Worm (Caenorhabditis elegans): ENCODE measurements around the gene cisd-1.

The cisd-1 gene

DNA sequence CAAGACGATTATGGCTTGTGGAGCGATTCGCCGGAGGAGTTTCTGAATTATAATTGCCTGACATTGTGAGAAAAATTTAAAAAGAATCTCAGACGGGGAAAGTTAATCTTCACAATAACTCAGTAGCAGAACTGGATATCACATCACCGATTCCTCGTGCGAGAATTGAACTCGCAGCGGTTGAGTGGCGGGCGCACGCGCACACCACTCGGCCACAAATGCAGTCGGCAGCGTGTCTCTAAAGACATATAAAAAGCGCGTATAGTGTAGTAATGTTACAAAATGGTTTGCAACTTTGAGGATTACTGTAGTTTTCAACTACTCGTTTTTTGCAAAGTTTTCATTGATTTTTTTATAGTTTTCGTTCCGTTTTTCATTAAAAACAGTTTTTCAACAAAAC, 15.2 kb upstream of the cisd-1 start (continued):
- TF ChIP-seq pqm-1 (tag; optimal IDR thresholded peaks at IDR 0.05) (peak; percentile 29), daf-12 (tag; optimal IDR thresholded peaks at IDR 0.05) (no peak), egl-5 (tag; optimal IDR thresholded peaks at IDR 0.05) (no peak), nhr-12 (tag; optimal IDR thresholded peaks at IDR 0.05) (no peak), lin-39 (tag; optimal IDR thresholded peaks at IDR 0.05) (peak; percentile 81)

DNA sequence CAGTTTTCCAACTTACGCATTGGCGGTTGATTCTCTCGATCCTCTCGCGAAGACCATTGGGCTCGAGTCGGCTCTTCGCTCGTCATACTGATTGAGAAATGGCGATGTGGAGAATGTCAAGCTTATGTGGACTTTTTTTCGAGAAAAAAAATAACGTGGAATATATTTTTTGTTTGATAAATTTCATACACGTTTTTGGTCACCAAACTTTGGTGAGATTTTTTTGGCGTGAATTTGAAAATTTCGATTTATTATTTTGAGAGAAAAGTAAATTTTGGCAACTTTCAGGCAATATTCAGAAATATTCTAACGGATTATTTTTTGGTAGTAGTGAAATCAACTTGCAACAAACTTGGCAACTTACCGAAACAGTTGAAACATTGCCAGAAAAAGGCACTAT, 9.7 kb upstream of the cisd-1 start, which contains the start of gene W02B12.12:
Gene W02B12.12, minus strand, starts transcription at position 101 of the 400 bp plus-strand sequence.
- no peak for TF ChIP-seq nhr-28 (tag; optimal IDR thresholded peaks at IDR 0.05)
- TF ChIP-seq nhr-25 (tag; optimal IDR thresholded peaks at IDR 0.05) = no peak
- no peak for TF ChIP-seq pqm-1 (tag; optimal IDR thresholded peaks at IDR 0.05)
- no peak for TF ChIP-seq nhr-77 (tag; optimal IDR thresholded peaks at IDR 0.05)
- no peak for TF ChIP-seq nfya-1 (tag; optimal IDR thresholded peaks at IDR 0.05; ENCODE audit: insufficient read depth)
- TF ChIP-seq ceh-28 (tag; optimal IDR thresholded peaks at IDR 0.05) = no peak
- no peak for TF ChIP-seq eor-1 (tag; optimal IDR thresholded peaks at IDR 0.05)
- no peak for TF ChIP-seq ama-1 (optimal IDR thresholded peaks at IDR 0.05)
- TF ChIP-seq unc-62 (GFP tag; optimal IDR thresholded peaks at IDR 0.05) = no peak
- no peak for TF ChIP-seq nhr-76 (tag; optimal IDR thresholded peaks at IDR 0.05)
- TF ChIP-seq lsy-12 (tag; optimal IDR thresholded peaks at IDR 0.05) = no peak
- no peak for TF ChIP-seq skn-1 (tag; optimal IDR thresholded peaks at IDR 0.05)
- TF ChIP-seq R02D3.7 (tag; optimal IDR thresholded peaks at IDR 0.05) = no peak
- no peak for TF ChIP-seq nhr-11 (tag; optimal IDR thresholded peaks at IDR 0.05)
- no peak for TF ChIP-seq lin-15B (tag; optimal IDR thresholded peaks at IDR 0.05)
- TF ChIP-seq nhr-43 (tag; optimal IDR thresholded peaks at IDR 0.05; ENCODE audit: poor library complexity, severe bottlenecking) = no peak

DNA sequence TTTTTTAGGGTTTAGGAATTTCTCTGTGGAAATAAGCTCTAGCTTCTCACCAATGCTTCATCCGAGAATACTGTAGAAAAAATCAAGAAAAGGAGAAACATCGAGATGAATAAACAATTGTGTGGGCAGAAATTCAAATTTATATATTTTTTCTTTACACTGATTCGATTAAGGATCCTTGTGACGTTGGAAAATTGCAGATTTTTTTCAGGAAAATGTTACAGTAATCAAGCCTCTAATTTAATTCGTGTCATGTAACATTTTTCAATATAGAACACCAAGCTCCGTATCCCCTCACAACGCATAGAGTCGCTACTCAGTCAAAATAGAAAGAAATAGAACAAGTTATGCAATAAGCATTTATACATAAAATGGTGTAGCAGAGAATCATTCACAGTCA, 7.0 kb upstream of the cisd-1 start, which contains the start of gene W02B12.16:
Gene W02B12.16, minus strand, starts transcription at position 101 of the 400 bp plus-strand sequence.
- TF ChIP-seq nhr-43 (tag; optimal IDR thresholded peaks at IDR 0.05; ENCODE audit: poor library complexity, severe bottlenecking) (peak; percentile 2), jun-1 (tag; optimal IDR thresholded peaks at IDR 0.05) (no peak), ama-1 (optimal IDR thresholded peaks at IDR 0.05) (no peak), snpc-4 (tag; optimal IDR thresholded peaks at IDR 0.05) (no peak), egl-5 (tag; optimal IDR thresholded peaks at IDR 0.05) (no peak), ceh-28 (tag; optimal IDR thresholded peaks at IDR 0.05) (no peak)

DNA sequence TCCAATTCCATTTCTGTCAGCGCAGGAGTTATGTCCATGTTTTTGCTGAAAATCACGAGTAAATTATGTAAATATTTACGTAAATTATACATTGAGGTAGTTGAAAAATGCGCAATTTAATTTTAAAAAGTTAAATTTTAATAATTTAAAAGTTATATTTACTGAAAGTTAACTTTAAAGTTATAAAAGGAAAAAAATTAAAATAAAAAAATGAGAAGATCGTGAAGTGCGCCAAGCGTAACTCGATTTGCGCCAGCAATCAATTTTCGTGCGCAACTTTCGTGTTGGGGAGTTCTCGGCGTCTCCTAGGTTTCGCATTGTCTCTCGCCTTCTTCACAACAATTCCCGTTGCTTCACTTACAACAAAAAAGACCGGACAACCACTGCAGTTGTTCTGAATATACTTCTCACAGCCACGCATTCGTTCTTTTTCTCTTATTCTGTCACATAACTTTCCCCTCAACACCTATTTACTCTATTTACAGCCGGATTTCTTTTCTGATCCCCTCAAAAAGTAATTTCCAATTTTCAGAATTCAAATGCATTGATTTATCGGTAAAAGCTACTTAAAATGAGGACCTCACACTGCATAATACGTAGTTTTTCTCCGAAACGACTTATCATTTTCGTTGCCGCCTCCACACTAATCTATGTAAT, 4.2 kb upstream of the cisd-1 start, which contains the start of the genes metl-1 and W02B12.11:
Gene metl-1, minus strand, starts transcription at position 51 of the 657 bp plus-strand sequence.
Gene W02B12.11, plus strand, starts transcription at position 337 of the 657 bp plus-strand sequence.
- TF ChIP-seq pqm-1 (tag; optimal IDR thresholded peaks at IDR 0.05) (peak; percentile 26), nhr-11 (tag; optimal IDR thresholded peaks at IDR 0.05) (no peak), nhr-25 (tag; optimal IDR thresholded peaks at IDR 0.05) (peak; percentile 60), nhr-43 (tag; optimal IDR thresholded peaks at IDR 0.05; ENCODE audit: poor library complexity, severe bottlenecking) (peak; percentile 86), lin-15B (tag; optimal IDR thresholded peaks at IDR 0.05) (peak; percentile 69), sea-2 (GFP tag; optimal IDR thresholded peaks at IDR 0.05) (no peak), eor-1 (tag; optimal IDR thresholded peaks at IDR 0.05) (no peak), elt-2 (tag; optimal IDR thresholded peaks at IDR 0.05) (peak; percentile 59), lsy-12 (tag; optimal IDR thresholded peaks at IDR 0.05) (peak; percentile 65), pha-4 (tag; optimal IDR thresholded peaks at IDR 0.05) (no peak), elt-1 (tag; optimal IDR thresholded peaks at IDR 0.05) (peak; percentile 11), skn-1 (tag; optimal IDR thresholded peaks at IDR 0.05) (peak; percentile 44), nhr-23 (tag; optimal IDR thresholded peaks at IDR 0.05) (peak; percentile 95), ztf-4 (tag; optimal IDR thresholded peaks at IDR 0.05) (no peak), tbx-2 (tag; optimal IDR thresholded peaks at IDR 0.05) (peak; percentile 80), R02D3.7 (tag; optimal IDR thresholded peaks at IDR 0.05) (peak; percentile 81), nhr-76 (tag; optimal IDR thresholded peaks at IDR 0.05) (no peak), lin-39 (tag; optimal IDR thresholded peaks at IDR 0.05) (peak; percentile 40), egl-5 (tag; optimal IDR thresholded peaks at IDR 0.05) (peak; percentile 36), unc-62 (GFP tag; optimal IDR thresholded peaks at IDR 0.05) (no peak), ceh-28 (tag; optimal IDR thresholded peaks at IDR 0.05) (peak; percentile 63), nhr-77 (tag; optimal IDR thresholded peaks at IDR 0.05) (peak; percentile 10), jun-1 (tag; optimal IDR thresholded peaks at IDR 0.05) (peak; percentile 62), nhr-28 (tag; optimal IDR thresholded peaks at IDR 0.05) (no peak), ceh-9 (tag; optimal IDR thresholded peaks at IDR 0.05) (no peak), hmg-11 (tag; optimal IDR thresholded peaks at IDR 0.05) (peak; percentile 83), ceh-82 (tag; optimal IDR thresholded peaks at IDR 0.05) (peak; percentile 58), ceh-16 (tag; optimal IDR thresholded peaks at IDR 0.05) (no peak), fkh-2 (tag; optimal IDR thresholded peaks at IDR 0.05) (no peak)
